Fruit fly (Drosophila melanogaster) whole organism: ENCODE results near the gene Osi24.

Experiments used
- CG8478 ChIP-seq: fragments of >200 bp; optimal IDR thresholded peaks from 2 replicates; lab custom pipeline; 2018; ENCODE audit warnings: inconsistent platforms
- Dll ChIP-seq: fragments of >200 bp; optimal IDR thresholded peaks from 2 replicates; lab custom pipeline; 2017
- EcR ChIP-seq, 2 experiments: fragments of >200 bp; optimal IDR thresholded peaks; 2 replicates each; lab custom pipeline; 2017; ENCODE audit warnings: missing biosample characterization in 2 of 2, missing genetic modification characterization in 2 of 2, missing genetic modification reagents in 2 of 2
- pan ChIP-seq: fragments of >200 bp; optimal IDR thresholded peaks from 2 replicates; lab custom pipeline; 2017
- psq ChIP-seq: fragments of >200 bp; optimal IDR thresholded peaks from 2 replicates; lab custom pipeline; 2017
- usp ChIP-seq: fragments of >200 bp; optimal IDR thresholded peaks from 2 replicates; lab custom pipeline; 2017; ENCODE audit warnings: missing biosample characterization, missing genetic modification characterization, mixed read lengths

Osi24 gene

dm6 chr3R:6229055-6229841 lies 30.6 kb downstream of the Osi24 start:
- TF ChIP-seq psq (lab: Kevin White, UChicago) (no peak), Dll (lab: Kevin White, UChicago) (peak; percentile 37), pan (lab: Kevin White, UChicago) (no peak), usp (GFP tag; lab: Kevin White, UChicago) (no peak)

DNA sequence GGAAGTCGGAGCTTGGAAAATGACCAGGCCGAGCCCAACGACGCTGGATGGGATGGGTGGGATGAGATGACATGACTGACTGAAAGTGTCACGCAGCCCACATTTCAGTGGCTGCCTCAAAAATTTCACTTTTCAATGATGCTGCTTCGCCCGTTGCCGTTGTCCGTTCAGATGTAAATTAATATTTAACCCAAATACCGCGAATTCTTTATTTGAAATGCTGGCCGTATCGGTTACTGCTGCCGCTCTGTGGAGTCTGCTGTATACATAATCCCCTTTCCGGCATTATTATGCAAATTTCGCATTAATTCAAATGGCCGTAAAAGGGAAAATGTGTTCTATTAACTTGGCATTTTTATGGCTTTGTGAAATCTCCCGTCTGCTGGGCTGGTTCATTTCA lies 31.7 kb downstream of the Osi24 start:
- TF ChIP-seq EcR (GFP tag; optimal IDR thresholded peaks at IDR 0.05; lab: Kevin White, UChicago): no peak
- TF ChIP-seq CG8478: no peak
- TF ChIP-seq usp (GFP tag; lab: Kevin White, UChicago): no peak
- no peak for TF ChIP-seq psq (lab: Kevin White, UChicago)
- no peak for TF ChIP-seq pan (lab: Kevin White, UChicago)
- TF ChIP-seq Dll (lab: Kevin White, UChicago): no peak

DNA sequence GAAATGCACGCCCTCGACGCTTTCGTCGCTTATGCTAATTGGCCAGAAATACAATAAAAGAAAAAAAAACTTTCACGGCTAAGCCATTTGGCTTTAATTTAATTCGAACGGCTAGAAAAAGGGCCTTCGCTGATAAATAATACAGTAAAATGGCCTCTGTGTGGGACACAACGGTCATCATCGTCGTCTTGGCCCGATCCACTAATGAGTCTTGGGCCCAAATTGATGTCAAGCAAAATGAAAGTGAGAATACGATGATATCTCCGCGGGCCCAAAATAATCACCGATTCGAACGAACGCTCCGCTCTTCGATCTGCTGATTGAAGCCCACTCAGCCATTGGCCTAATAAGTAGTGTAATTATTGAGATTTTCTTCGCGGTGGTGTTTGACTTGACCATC lies 32.8 kb downstream of the Osi24 start:
- TF ChIP-seq pan (lab: Kevin White, UChicago) (no peak), CG8478 (no peak), EcR (GFP tag; optimal IDR thresholded peaks at IDR 0.05; lab: Kevin White, UChicago) (no peak)

DNA sequence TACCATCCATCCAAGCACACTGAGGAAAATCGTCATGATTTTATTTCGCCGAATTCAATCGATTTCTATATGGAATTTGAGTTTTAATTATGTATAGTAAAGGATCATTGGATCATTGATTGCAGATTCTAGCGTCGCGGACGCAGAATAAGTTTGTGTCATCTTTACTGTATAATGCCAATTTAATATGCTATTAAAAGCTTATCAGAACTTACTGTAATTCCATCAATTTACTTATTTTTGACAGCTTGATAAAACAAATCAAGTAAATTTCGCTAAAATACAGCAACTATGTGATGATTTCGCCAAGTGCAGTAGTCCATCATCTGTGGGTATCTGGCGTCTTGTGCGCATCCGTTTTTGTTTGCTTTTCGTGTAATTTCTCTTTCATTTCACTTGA lies 34.5 kb downstream of the Osi24 start:
- no peak for TF ChIP-seq EcR (GFP tag; optimal IDR thresholded peaks at IDR 0.05; lab: Kevin White, UChicago)
- no peak for TF ChIP-seq usp (GFP tag; lab: Kevin White, UChicago)
- no peak for TF ChIP-seq CG8478
- no peak for TF ChIP-seq pan (lab: Kevin White, UChicago)
- no peak for TF ChIP-seq psq (lab: Kevin White, UChicago)
- no peak for TF ChIP-seq Dll (lab: Kevin White, UChicago)

dm6 chr3R:6234189-6234758 lies 35.7 kb downstream of the Osi24 start, which contains the start of gene Osi6:
Gene Osi6, plus strand, starts transcription at chr3R:6234708.
- TF ChIP-seq Dll (lab: Kevin White, UChicago): peak; percentile 29
- no peak for TF ChIP-seq CG8478
- TF ChIP-seq pan (lab: Kevin White, UChicago): no peak
- no peak for TF ChIP-seq psq (lab: Kevin White, UChicago)
- no peak for TF ChIP-seq usp (GFP tag; lab: Kevin White, UChicago)

dm6 chr3R:6238977-6239376 lies 40.4 kb downstream of the Osi24 start:
- no peak for TF ChIP-seq CG8478
- no peak for TF ChIP-seq Dll (lab: Kevin White, UChicago)

dm6 chr3R:6240263-6240662 lies 41.7 kb downstream of the Osi24 start:
- TF ChIP-seq pan (lab: Kevin White, UChicago) (no peak), CG8478 (no peak), usp (GFP tag; lab: Kevin White, UChicago) (no peak), Dll (lab: Kevin White, UChicago) (no peak), EcR (GFP tag; optimal IDR thresholded peaks at IDR 0.05; lab: Kevin White, UChicago) (no peak), psq (lab: Kevin White, UChicago) (no peak)

dm6 chr3R:6241289-6241688 lies 42.7 kb downstream of the Osi24 start:
- TF ChIP-seq CG8478 (no peak), usp (GFP tag; lab: Kevin White, UChicago) (no peak), psq (lab: Kevin White, UChicago) (no peak), EcR (GFP tag; optimal IDR thresholded peaks at IDR 0.05; lab: Kevin White, UChicago) (no peak), pan (lab: Kevin White, UChicago) (no peak), Dll (lab: Kevin White, UChicago) (no peak)

DNA sequence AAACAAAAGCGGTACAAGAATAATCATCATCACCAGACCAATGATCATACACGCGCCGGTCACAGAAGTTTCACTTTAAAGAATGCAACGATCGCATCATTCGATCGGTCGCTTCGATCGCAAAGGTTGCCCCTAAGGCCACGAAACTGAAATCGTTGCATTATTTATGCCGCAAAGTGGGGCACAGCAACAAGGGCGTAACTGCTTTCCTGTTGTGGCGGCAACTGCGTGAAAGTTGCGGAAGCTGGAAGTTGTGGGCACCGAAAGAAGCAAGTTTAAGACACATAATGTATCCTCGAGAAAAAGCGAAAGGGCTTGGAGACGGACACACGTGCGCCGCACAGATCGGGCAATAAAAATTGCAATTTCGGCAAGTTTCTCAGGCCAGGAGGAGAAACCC lies 45.4 kb downstream of the Osi24 start:
- TF ChIP-seq usp (GFP tag; lab: Kevin White, UChicago) (no peak), Dll (lab: Kevin White, UChicago) (peak; percentile 59), CG8478 (no peak)

dm6 chr3R:6244986-6245385 lies 46.4 kb downstream of the Osi24 start:
- TF ChIP-seq usp (GFP tag; lab: Kevin White, UChicago): no peak
- no peak for TF ChIP-seq CG8478
- TF ChIP-seq pan (lab: Kevin White, UChicago): no peak
- TF ChIP-seq EcR (GFP tag; optimal IDR thresholded peaks at IDR 0.05; lab: Kevin White, UChicago): no peak
- TF ChIP-seq Dll (lab: Kevin White, UChicago): no peak
- TF ChIP-seq psq (lab: Kevin White, UChicago): no peak

DNA sequence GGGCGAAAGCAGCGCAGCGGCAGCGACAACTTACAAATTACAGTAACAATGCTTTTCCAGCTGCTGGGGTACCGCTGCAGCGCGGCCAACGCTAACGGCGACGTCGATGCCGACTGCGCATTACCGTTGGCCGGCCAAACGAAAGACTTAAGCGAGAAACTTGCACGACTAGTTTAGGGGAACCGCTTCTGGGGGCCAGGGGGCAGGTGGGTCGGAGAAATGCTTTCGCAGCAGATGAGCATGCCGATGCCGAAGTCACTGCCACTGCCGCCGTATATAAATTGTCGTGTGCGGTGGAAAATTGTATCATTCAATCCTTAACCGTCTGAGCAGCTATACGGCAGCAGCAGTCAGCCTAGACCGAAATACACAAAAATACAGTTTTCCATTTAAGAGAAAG lies 50.1 kb downstream of the Osi24 start, which contains the start of gene Osi7:
TSS of gene Osi7 (plus strand) at position 301 of the 400 bp plus-strand sequence.
- TF ChIP-seq Dll (lab: Kevin White, UChicago) (no peak), EcR (GFP tag; optimal IDR thresholded peaks at IDR 0.05; lab: Kevin White, UChicago) (no peak), pan (lab: Kevin White, UChicago) (no peak), CG8478 (no peak), usp (GFP tag; lab: Kevin White, UChicago) (no peak), psq (lab: Kevin White, UChicago) (no peak)

DNA sequence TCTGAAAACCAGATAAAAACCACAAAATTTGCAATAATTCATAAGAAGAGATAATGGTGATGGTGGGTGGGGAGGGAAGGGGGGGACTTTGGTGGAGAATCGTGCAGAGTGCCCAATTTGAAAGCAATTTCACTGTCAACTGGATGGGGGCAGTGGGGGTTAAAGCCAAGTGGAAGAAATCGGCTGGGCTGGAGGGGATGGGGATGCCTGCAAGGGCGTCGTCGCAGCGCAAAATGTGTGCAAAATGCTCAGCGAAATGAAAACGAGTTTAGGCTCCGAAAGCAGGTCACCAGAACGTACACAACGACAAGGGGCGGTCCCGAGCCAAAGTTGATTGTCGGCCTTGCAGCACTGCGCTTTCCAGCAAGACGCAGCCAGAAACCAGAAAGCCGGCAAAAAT lies 54.2 kb downstream of the Osi24 start:
- TF ChIP-seq Dll (lab: Kevin White, UChicago) (peak; percentile 64), EcR (GFP tag; optimal IDR thresholded peaks at IDR 0.05; lab: Kevin White, UChicago) (no peak), usp (GFP tag; lab: Kevin White, UChicago) (no peak)
